Worm (Caenorhabditis elegans) whole organism, late embryonic: ENCODE data around the gene C55B6.4.

ENCODE experiments used
- C08G9.2 ChIP-seq: sonication (generic microtip); optimal IDR thresholded peaks from 2 replicates; lab custom pipeline; 2016; ENCODE audit warnings: mild to moderate bottlenecking, missing genetic modification characterization, moderate library complexity, missing compliant biosample characterization
- C38D4.7 ChIP-seq: fragments of 200-800 bp; sonication (Bioruptor generic); optimal IDR thresholded peaks from 2 replicates; lab custom pipeline; 2018; ENCODE audit warnings: mild to moderate bottlenecking, missing genetic modification characterization, moderate library complexity, missing compliant biosample characterization
- F13H6.1 ChIP-seq: sonication (generic microtip); optimal IDR thresholded peaks from 2 replicates; lab custom pipeline; 2016; ENCODE audit warnings: missing genetic modification characterization, missing compliant biosample characterization
- K02D7.2 ChIP-seq: sonication (generic microtip); optimal IDR thresholded peaks from 2 replicates; lab custom pipeline; 2017; ENCODE audit warnings: mild to moderate bottlenecking, missing genetic modification characterization, missing compliant biosample characterization
- T23F11.4 ChIP-seq: fragments of 200-800 bp; sonication (Bioruptor generic); optimal IDR thresholded peaks from 2 replicates; lab custom pipeline; 2018; ENCODE audit warnings: mild to moderate bottlenecking, missing genetic modification characterization, missing compliant biosample characterization
- Y22D7AL.16 ChIP-seq: sonication (generic microtip); optimal IDR thresholded peaks from 2 replicates; lab custom pipeline; 2016; ENCODE audit warnings: missing genetic modification characterization, missing compliant biosample characterization
- ahr-1 ChIP-seq: sonication (generic microtip); optimal IDR thresholded peaks from 2 replicates; lab custom pipeline; 2016; ENCODE audit warnings: missing genetic modification characterization, missing compliant biosample characterization
- ceh-2 ChIP-seq: sonication (generic microtip); optimal IDR thresholded peaks from 2 replicates; lab custom pipeline; 2016; ENCODE audit warnings: missing genotype, missing genetic modification characterization, missing compliant biosample characterization
- ceh-22 ChIP-seq: sonication (generic microtip); optimal IDR thresholded peaks from 2 replicates; lab custom pipeline; 2017; ENCODE audit warnings: missing biosample characterization, missing genetic modification characterization
- ceh-24 ChIP-seq: sonication (generic microtip); optimal IDR thresholded peaks from 2 replicates; lab custom pipeline; 2016; ENCODE audit warnings: mild to moderate bottlenecking, missing genetic modification characterization, missing compliant biosample characterization
- ceh-30 ChIP-seq: fragments of 150-350 bp; optimal IDR thresholded peaks from 2 replicates; lab custom pipeline; 2014; ENCODE audit warnings: missing biosample characterization, missing genetic modification characterization
- ceh-34 ChIP-seq: sonication (generic microtip); optimal IDR thresholded peaks from 2 replicates; lab custom pipeline; 2016; ENCODE audit warnings: mild to moderate bottlenecking, missing genetic modification characterization, missing compliant biosample characterization
- ceh-48 ChIP-seq: sonication (generic microtip); optimal IDR thresholded peaks from 2 replicates; lab custom pipeline; 2016; ENCODE audit warnings: missing genetic modification characterization, inconsistent platforms, missing compliant biosample characterization
- dmd-4 ChIP-seq: sonication (generic microtip); optimal IDR thresholded peaks from 2 replicates; lab custom pipeline; 2016; ENCODE audit warnings: borderline replicate concordance, missing genetic modification characterization, missing compliant biosample characterization
- dve-1 ChIP-seq: sonication (generic microtip); optimal IDR thresholded peaks from 2 replicates; lab custom pipeline; 2017; ENCODE audit warnings: antibody characterized with exemption, mild to moderate bottlenecking, missing genetic modification characterization, missing compliant biosample characterization
- elt-2 ChIP-seq: sonication (generic microtip); optimal IDR thresholded peaks from 2 replicates; lab custom pipeline; 2016; ENCODE audit warnings: missing genetic modification reagents, missing genetic modification characterization, missing compliant biosample characterization
- ets-4 ChIP-seq: sonication (generic microtip); optimal IDR thresholded peaks from 2 replicates; lab custom pipeline; 2016; ENCODE audit warnings: missing genetic modification characterization, missing compliant biosample characterization
- eyg-1 ChIP-seq: sonication (generic microtip); optimal IDR thresholded peaks from 2 replicates; lab custom pipeline; 2016; ENCODE audit warnings: missing genotype, missing genetic modification characterization, missing compliant biosample characterization
- fax-1 ChIP-seq: sonication (generic microtip); optimal IDR thresholded peaks from 2 replicates; lab custom pipeline; 2016; ENCODE audit warnings: missing genotype, missing genetic modification characterization, missing compliant biosample characterization
- fkh-10 ChIP-seq: fragments of 150-350 bp; optimal IDR thresholded peaks from 2 replicates; lab custom pipeline; 2014; ENCODE audit warnings: missing biosample characterization, missing genetic modification reagents, missing genetic modification characterization
- gmeb-2 ChIP-seq: sonication (generic microtip); optimal IDR thresholded peaks from 2 replicates; lab custom pipeline; 2016; ENCODE audit warnings: missing genetic modification characterization, inconsistent platforms, missing compliant biosample characterization
- hlh-30 ChIP-seq: sonication (generic microtip); optimal IDR thresholded peaks from 2 replicates; lab custom pipeline; 2017; ENCODE audit warnings: antibody characterized with exemption, missing genetic modification characterization, missing compliant biosample characterization; ENCODE audit not compliant: insufficient read depth
- hlh-6 ChIP-seq: sonication (generic microtip); optimal IDR thresholded peaks from 2 replicates; lab custom pipeline; 2016; ENCODE audit warnings: missing genotype, missing genetic modification characterization, missing compliant biosample characterization
- hlh-8 ChIP-seq: sonication (generic microtip); optimal IDR thresholded peaks from 2 replicates; lab custom pipeline; 2016; ENCODE audit warnings: missing genotype, missing genetic modification characterization, missing compliant biosample characterization
- madf-2 ChIP-seq: sonication (generic microtip); optimal IDR thresholded peaks from 2 replicates; lab custom pipeline; 2017; ENCODE audit warnings: missing genetic modification characterization, missing compliant biosample characterization
- nfya-1 ChIP-seq: sonication (generic microtip); optimal IDR thresholded peaks from 2 replicates; lab custom pipeline; 2017; ENCODE audit warnings: missing genetic modification characterization, mild to moderate bottlenecking, missing compliant biosample characterization, antibody characterized with exemption, moderate library complexity
- nhr-11 ChIP-seq: fragments of 150-350 bp; optimal IDR thresholded peaks from 2 replicates; lab custom pipeline; 2014; ENCODE audit warnings: missing biosample characterization, missing genetic modification characterization
- pat-9 ChIP-seq: fragments of 200-800 bp; sonication (Bioruptor generic); optimal IDR thresholded peaks from 2 replicates; lab custom pipeline; 2018; ENCODE audit warnings: mild to moderate bottlenecking, missing genetic modification characterization, moderate library complexity, missing compliant biosample characterization
- pax-1 ChIP-seq: fragments of 150-350 bp; optimal IDR thresholded peaks from 2 replicates; lab custom pipeline; 2014; ENCODE audit warnings: missing biosample characterization, missing genetic modification characterization
- pqm-1 ChIP-seq: sonication (generic microtip); optimal IDR thresholded peaks from 2 replicates; lab custom pipeline; 2016; ENCODE audit warnings: missing genetic modification characterization, missing compliant biosample characterization
- pros-1 ChIP-seq: fragments of 150-350 bp; optimal IDR thresholded peaks from 2 replicates; lab custom pipeline; 2014; ENCODE audit warnings: missing biosample characterization, missing genetic modification reagents, missing genetic modification characterization
- ref-2 ChIP-seq: sonication (generic microtip); optimal IDR thresholded peaks from 2 replicates; lab custom pipeline; 2016; ENCODE audit warnings: missing genetic modification characterization, missing compliant biosample characterization
- sox-2 ChIP-seq: fragments of 200-800 bp; sonication (Bioruptor generic); IDR thresholded peaks from 2 replicates; pipeline ENCODE4 v1.3.6; 2022; ENCODE audit warnings: missing genetic modification reagents, missing genetic modification characterization, missing compliant biosample characterization
- sox-4 ChIP-seq: sonication (generic microtip); optimal IDR thresholded peaks from 2 replicates; lab custom pipeline; 2017; ENCODE audit warnings: mild to moderate bottlenecking, missing genetic modification characterization, inconsistent platforms, missing compliant biosample characterization
- syd-9 ChIP-seq: sonication (generic microtip); optimal IDR thresholded peaks from 2 replicates; lab custom pipeline; 2016; ENCODE audit warnings: mild to moderate bottlenecking, missing genetic modification characterization, moderate library complexity, missing compliant biosample characterization
- tbx-2 ChIP-seq: sonication (generic microtip); optimal IDR thresholded peaks from 2 replicates; lab custom pipeline; 2016; ENCODE audit warnings: missing genetic modification characterization, missing compliant biosample characterization
- unc-3 ChIP-seq, 2 experiments: fragments of 200-800 bp in 1 of 2; sonication (Bioruptor generic) in 1 of 2; sonication (generic microtip) in 1 of 2; conservative IDR thresholded peaks in 1 of 2; optimal IDR thresholded peaks in 1 of 2; 2 replicates each; pipeline versions ENCODE4 v1.3.6 to Lab custom; 2016 to 2022; ENCODE audit warnings: missing compliant biosample characterization in 2 of 2, missing genetic modification characterization in 2 of 2, missing genetic modification reagents in 1 of 2
- unc-55 ChIP-seq: sonication (generic microtip); optimal IDR thresholded peaks from 2 replicates; lab custom pipeline; 2017; ENCODE audit warnings: missing biosample characterization, missing genetic modification reagents, missing genetic modification characterization
- ztf-16 ChIP-seq: sonication (generic microtip); optimal IDR thresholded peaks from 2 replicates; lab custom pipeline; 2017; ENCODE audit warnings: missing genetic modification characterization, missing compliant biosample characterization

Gene C55B6.4

ce11 chrX:7151976-7152528 is 35.5 kb downstream of the C55B6.4 start:
- TF ChIP-seq elt-2 (tag; lab: Kevin White, UChicago) (peak; percentile 90), sox-2 (GFP tag; lab: Robert Waterston, UW) (no peak), tbx-2 (tag; lab: Kevin White, UChicago) (peak; percentile 2), C38D4.7 (GFP tag; lab: Kevin White, UChicago) (no peak), Y22D7AL.16 (tag; lab: Kevin White, UChicago) (no peak)
- TF ChIP-seq, all 69 proteins: peak for 2

- no peak for TF ChIP-seq pat-9 (tag; lab: Kevin White, UChicago)
- TF ChIP-seq pax-1 (tag; lab: Kevin White, UChicago) = peak; percentile 37
- peak; percentile 83 for TF ChIP-seq hlh-8
- no peak for TF ChIP-seq hlh-30
- TF ChIP-seq F13H6.1 = no peak
- peak; percentile 23 for TF ChIP-seq elt-2 (tag; lab: Kevin White, UChicago)
- no peak for TF ChIP-seq ceh-2
- TF ChIP-seq dve-1 (tag; lab: Kevin White, UChicago) = no peak
- no peak for TF ChIP-seq ztf-16
- TF ChIP-seq hlh-6 = no peak
Measured at ce11 chrX:7151189-7151857, 36.2 kb downstream of the C55B6.4 start, which contains the start of gene lam-2. Gene lam-2 (minus strand): TSS chrX:7151239.

- TF ChIP-seq ahr-1 (tag; lab: Kevin White, UChicago) (no peak), fkh-10 (GFP tag; lab: Kevin White, UChicago) (no peak), unc-3 (GFP tag; conservative IDR thresholded peaks at IDR 0.05; lab: Robert Waterston, UW) (no peak), unc-3 (tag; optimal IDR thresholded peaks at IDR 0.05; lab: Kevin White, UChicago) (no peak), nfya-1 (tag; lab: Kevin White, UChicago) (no peak), ztf-16 (no peak), gmeb-2 (tag; lab: Kevin White, UChicago) (no peak), madf-2 (tag; lab: Kevin White, UChicago) (no peak), elt-2 (tag; lab: Kevin White, UChicago) (no peak), K02D7.2 (tag; lab: Kevin White, UChicago) (no peak), ets-4 (no peak), ceh-22 (tag; lab: Kevin White, UChicago) (no peak), ceh-30 (tag; lab: Kevin White, UChicago) (no peak), ceh-2 (no peak), pat-9 (tag; lab: Kevin White, UChicago) (no peak)
Measured at ce11 chrX:7149670-7150069, 37.8 kb downstream of the C55B6.4 start.

- TF ChIP-seq dmd-4 (tag; lab: Kevin White, UChicago) = no peak
- TF ChIP-seq elt-2 (tag; lab: Kevin White, UChicago) = peak; percentile 27
- TF ChIP-seq hlh-6 = no peak
Measured at ce11 chrX:7143515-7143914, 44.0 kb downstream of the C55B6.4 start, which contains the start of gene alh-10. Gene alh-10 (minus strand): TSS chrX:7143641.

- TF ChIP-seq pqm-1 (tag; lab: Kevin White, UChicago) (no peak), syd-9 (tag; lab: Kevin White, UChicago) (no peak), nfya-1 (tag; lab: Kevin White, UChicago) (no peak), hlh-6 (no peak), fax-1 (tag; lab: Kevin White, UChicago) (no peak), pax-1 (tag; lab: Kevin White, UChicago) (no peak), elt-2 (tag; lab: Kevin White, UChicago) (peak; percentile 54)
- TF ChIP-seq, all 69 proteins: peak for 1
Measured at ce11 chrX:7140682-7141254, 46.7 kb downstream of the C55B6.4 start.

- no peak for TF ChIP-seq C08G9.2 (tag; lab: Kevin White, UChicago)
- peak; percentile 3 for TF ChIP-seq dve-1 (tag; lab: Kevin White, UChicago)
- TF ChIP-seq ceh-48 (tag; lab: Kevin White, UChicago) = no peak
- no peak for TF ChIP-seq sox-4 (tag; lab: Kevin White, UChicago)
- TF ChIP-seq T23F11.4 = no peak
- TF ChIP-seq unc-55 (GFP tag; lab: Kevin White, UChicago) = no peak
- TF ChIP-seq ceh-24 (tag; lab: Kevin White, UChicago) = no peak
- TF ChIP-seq elt-2 (tag; lab: Kevin White, UChicago) = peak; percentile 53
- TF ChIP-seq nhr-11 = no peak
- TF ChIP-seq ceh-22 (tag; lab: Kevin White, UChicago) = no peak
- no peak for TF ChIP-seq Y22D7AL.16 (tag; lab: Kevin White, UChicago)
- no peak for TF ChIP-seq ref-2
- TF ChIP-seq pqm-1 (tag; lab: Kevin White, UChicago) = peak; percentile 23
- no peak for TF ChIP-seq ceh-34 (tag; lab: Kevin White, UChicago)
- no peak for TF ChIP-seq eyg-1 (tag; lab: Kevin White, UChicago)
- TF ChIP-seq pros-1 (tag; lab: Kevin White, UChicago) = no peak
- no peak for TF ChIP-seq fax-1 (tag; lab: Kevin White, UChicago)
Measured at ce11 chrX:7139614-7140013, 47.9 kb downstream of the C55B6.4 start, which contains the start of gene clec-86. Gene clec-86 (plus strand): TSS chrX:7139875.
